Worm (Caenorhabditis elegans): ENCODE results near the gene snpc-3.4.

Gene snpc-3.4

ce11 chrIII:4015382-4015986 is 4.4 kb upstream of the snpc-3.4 start (continued):
- TF ChIP-seq F37B4.10 (GFP tag; IDR thresholded peaks at IDR 0.05), result 0 out of 2 replicates have a peak, but pooled peaks have one; percentile 64
- no peak for TF ChIP-seq him-1 (tag; optimal IDR thresholded peaks at IDR 0.05)
- no peak for TF ChIP-seq egl-18 (GFP tag; IDR thresholded peaks at IDR 0.05)
- TF ChIP-seq rcor-1 (GFP tag; IDR thresholded peaks at IDR 0.05), result peak; percentile 53
- no peak for TF ChIP-seq dpff-1 (tag; optimal IDR thresholded peaks at IDR 0.05)
- no peak for TF ChIP-seq aptf-3 (GFP tag; IDR thresholded peaks at IDR 0.05)
- TF ChIP-seq ztf-18 (tag; optimal IDR thresholded peaks at IDR 0.05), result peak; percentile 64
- TF ChIP-seq pbrm-1 (GFP tag; IDR thresholded peaks at IDR 0.05), result peak; percentile 63
- TF ChIP-seq let-526 (GFP tag; IDR thresholded peaks at IDR 0.05), result no peak
- peak; percentile 82 for TF ChIP-seq repo-1 (tag; optimal IDR thresholded peaks at IDR 0.05)
- no peak for TF ChIP-seq ztf-28 (GFP tag; IDR thresholded peaks at IDR 0.05)
- no peak for TF ChIP-seq hmg-20 (GFP tag; IDR thresholded peaks at IDR 0.05)
- no peak for TF ChIP-seq bed-2 (GFP tag; IDR thresholded peaks at IDR 0.05)
- peak; percentile 42 for TF ChIP-seq snpc-3.4 (tag; optimal IDR thresholded peaks at IDR 0.05)
- peak in 2 of 3 experiments; percentile 43 to 65 for TF ChIP-seq lin-35 (GFP tag; optimal IDR thresholded peaks at IDR 0.05)
- TF ChIP-seq C06A6.2 (GFP tag; conservative IDR thresholded peaks at IDR 0.05), result no peak
- TF ChIP-seq somi-1 (GFP tag; optimal IDR thresholded peaks at IDR 0.05), result peak; percentile 27
- no peak for TF ChIP-seq ceh-40 (GFP tag; IDR thresholded peaks at IDR 0.05)
- TF ChIP-seq ets-4 (GFP tag; optimal IDR thresholded peaks at IDR 0.05), result no peak
- no peak for TF ChIP-seq sptf-2 (GFP tag; optimal IDR thresholded peaks at IDR 0.05)
- peak; percentile 64 for TF ChIP-seq F52B5.7 (tag; optimal IDR thresholded peaks at IDR 0.05)
- TF ChIP-seq snpc-1.3 (tag; optimal IDR thresholded peaks at IDR 0.05; ENCODE audit: insufficient read depth), result peak; percentile 46
- TF ChIP-seq snpc-1.1 (tag; optimal IDR thresholded peaks at IDR 0.05; ENCODE audit: insufficient read depth), result no peak
- TF ChIP-seq Y53G8AR.9 (GFP tag; conservative IDR thresholded peaks at IDR 0.05), result peak; percentile 95
- TF ChIP-seq lsl-1 (GFP tag; optimal IDR thresholded peaks at IDR 0.05), result peak; percentile 7
- TF ChIP-seq F39B2.1 (GFP tag; IDR thresholded peaks at IDR 0.05), result no peak
- no peak for TF ChIP-seq F57A8.1 (GFP tag; optimal IDR thresholded peaks at IDR 0.05)
- peak; percentile 95 for TF ChIP-seq hrde-1 (tag; optimal IDR thresholded peaks at IDR 0.05; ENCODE audit: borderline replicate concordance)
- TF ChIP-seq fkh-3 (tag; optimal IDR thresholded peaks at IDR 0.05), result peak; percentile 46
- TF ChIP-seq aptf-2 (GFP tag; conservative IDR thresholded peaks at IDR 0.05), result peak; percentile 63; the same call in 1 of the 2 replicates
- no peak for TF ChIP-seq sdz-38 (tag; optimal IDR thresholded peaks at IDR 0.05)
- no peak; the same call in 1 of the 2 replicates for TF ChIP-seq hmg-1.2 (GFP tag; IDR thresholded peaks at IDR 0.05)
- TF ChIP-seq nfyb-1 (GFP tag; IDR thresholded peaks at IDR 0.05), result peak; percentile 62
- no peak for TF ChIP-seq lag-1 (GFP tag; IDR thresholded peaks at IDR 0.05)
- TF ChIP-seq ztf-25 (GFP tag; IDR thresholded peaks at IDR 0.05), result no peak

DNA sequence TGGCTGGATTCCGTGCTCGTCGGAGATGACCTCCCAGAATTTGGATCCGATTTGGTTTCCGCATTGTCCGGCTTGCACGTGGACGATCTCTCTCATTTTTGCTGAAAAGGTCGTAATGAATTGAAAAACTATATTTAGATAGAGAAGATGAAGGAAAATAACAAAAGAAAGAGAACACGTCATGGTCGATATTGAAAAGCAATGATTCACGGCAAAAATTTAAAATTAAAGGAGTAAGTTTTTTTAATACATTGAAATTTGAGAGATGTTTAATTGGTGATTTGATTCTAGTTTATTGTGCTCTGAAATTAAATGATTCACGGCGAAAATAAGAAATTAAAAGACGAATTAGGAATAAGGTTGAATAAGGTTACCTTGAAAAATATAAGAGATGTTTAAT is 2.3 kb upstream of the snpc-3.4 start, which contains the start of gene tbb-2:
Gene tbb-2 (minus strand): TSS at position 101 of the 400 bp plus-strand sequence.
- TF ChIP-seq madf-3 (GFP tag; IDR thresholded peaks at IDR 0.05) (0 out of 2 replicates have a peak, but pooled peaks have one; percentile 14), F33H1.4 (GFP tag; IDR thresholded peaks at IDR 0.05) (no peak)

Data from whole organism, young adult.